Worm (Caenorhabditis elegans) whole organism, L1 larva: Measurements from ENCODE around the gene col-163.

Experiments used
- aha-1 ChIP-seq: fragments of 150-350 bp; optimal IDR thresholded peaks from 2 replicates; lab custom pipeline; 2014; ENCODE audit warnings: missing biosample characterization, missing genetic modification characterization
- ama-1 ChIP-seq: fragments of 150-350 bp; optimal IDR thresholded peaks from 2 replicates; lab custom pipeline; 2014
- ceh-82 ChIP-seq, 3 experiments: fragments of 150-350 bp in 1 of 3; sonication (generic microtip) in 2 of 3; optimal IDR thresholded peaks; 2 replicates each; lab custom pipeline; 2014 to 2017; ENCODE audit warnings: missing biosample characterization in 3 of 3, missing genetic modification characterization in 3 of 3
- fkh-10 ChIP-seq: sonication (generic microtip); optimal IDR thresholded peaks from 2 replicates; lab custom pipeline; 2017; ENCODE audit warnings: missing biosample characterization, missing genetic modification reagents, missing genetic modification characterization
- lin-13 ChIP-seq: fragments of 150-350 bp; optimal IDR thresholded peaks from 2 replicates; lab custom pipeline; 2014; ENCODE audit warnings: missing biosample characterization, missing genetic modification reagents, missing genetic modification characterization
- lir-3 ChIP-seq: sonication (generic microtip); optimal IDR thresholded peaks from 2 replicates; lab custom pipeline; 2016; ENCODE audit warnings: mild to moderate bottlenecking, missing genetic modification characterization, moderate library complexity, missing compliant biosample characterization; ENCODE audit not compliant: poor library complexity
- mdl-1 ChIP-seq, 2 experiments: fragments of 150-350 bp; optimal IDR thresholded peaks; 2 replicates each; lab custom pipeline; 2014 to 2017; ENCODE audit warnings: missing biosample characterization in 2 of 2, missing genetic modification characterization in 2 of 2, inconsistent platforms in 1 of 2
- nhr-76 ChIP-seq: sonication (generic microtip); optimal IDR thresholded peaks from 2 replicates; lab custom pipeline; 2017; ENCODE audit warnings: missing biosample characterization, missing genetic modification characterization
- rnt-1 ChIP-seq: sonication (generic microtip); optimal IDR thresholded peaks from 2 replicates; lab custom pipeline; 2016; ENCODE audit warnings: mild to moderate bottlenecking, missing genetic modification characterization, moderate library complexity, missing compliant biosample characterization
- unc-130 ChIP-seq: fragments of 150-350 bp; optimal IDR thresholded peaks from 2 replicates; lab custom pipeline; 2017; ENCODE audit warnings: missing biosample characterization, missing genetic modification characterization, inconsistent platforms
- zip-4 ChIP-seq: fragments of 200-800 bp; sonication (Bioruptor generic); optimal IDR thresholded peaks from 2 replicates; lab custom pipeline; 2018; ENCODE audit warnings: mild to moderate bottlenecking, missing genetic modification characterization, moderate library complexity, missing compliant biosample characterization

ce11 chrV:20574872-20575271 is 25.0 kb upstream of the col-163 start:
- no peak for TF ChIP-seq zip-4
- no peak for TF ChIP-seq fkh-10
- no peak for TF ChIP-seq aha-1 (tag; lab: Kevin White, UChicago)
- no peak for TF ChIP-seq lin-13 (GFP tag; lab: Kevin White, UChicago)
- no peak for TF ChIP-seq ceh-82 (tag; optimal IDR thresholded peaks at IDR 0.05; lab: Kevin White, UChicago)
- no peak for TF ChIP-seq mdl-1 (tag; optimal IDR thresholded peaks at IDR 0.05; lab: Kevin White, UChicago)
- TF ChIP-seq nhr-76 (tag; lab: Kevin White, UChicago), result no peak
- no peak for TF ChIP-seq rnt-1 (tag; lab: Kevin White, UChicago)
- no peak for TF ChIP-seq unc-130
- TF ChIP-seq ama-1 (lab: Kevin White, UChicago), result no peak
- no peak for TF ChIP-seq lir-3 (tag; lab: Kevin White, UChicago)
